Fruit fly (Drosophila melanogaster): ENCODE data around the gene nod.

The nod gene

DNA sequence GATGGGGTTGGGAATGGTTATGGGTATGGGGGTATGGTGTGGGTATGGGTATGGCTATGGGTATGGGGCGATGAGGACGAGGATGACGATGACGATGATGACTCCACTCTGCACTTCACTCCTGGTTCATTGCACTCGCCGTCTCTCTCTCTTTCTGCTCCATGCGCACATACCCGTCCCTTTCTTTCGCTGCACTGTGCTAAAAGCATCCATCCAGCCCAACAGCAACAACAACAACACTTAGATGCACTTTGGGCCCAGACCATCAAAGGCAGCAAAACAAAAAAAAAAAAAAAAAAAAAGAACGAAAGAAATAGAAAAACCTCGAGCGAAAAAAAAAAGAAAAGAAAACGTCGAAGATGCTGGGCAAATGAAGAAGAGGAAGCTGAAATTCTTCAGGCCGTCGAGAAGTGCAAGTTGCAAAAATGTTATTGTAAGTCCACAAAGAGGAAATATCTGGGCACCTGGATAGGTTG lies 35.6 kb upstream of the nod start (continued):
- TF ChIP-seq CG6276 (GFP tag; optimal IDR thresholded peaks at IDR 0.05) (peak; percentile 43), CG15336 (GFP tag; IDR thresholded peaks at IDR 0.05) (peak; percentile 7; the same call in 1 of the 2 replicates), Blimp-1 (GFP tag; optimal IDR thresholded peaks at IDR 0.05) (no peak), spab (GFP tag; optimal IDR thresholded peaks at IDR 0.05) (no peak), Eip75B (GFP tag; optimal IDR thresholded peaks at IDR 0.05) (no peak), CG10669 (GFP tag; optimal IDR thresholded peaks at IDR 0.05) (no peak), lz (GFP tag; optimal IDR thresholded peaks at IDR 0.05) (no peak), Ets21C (GFP tag; optimal IDR thresholded peaks at IDR 0.05) (no peak), CG3919 (GFP tag; optimal IDR thresholded peaks at IDR 0.05) (no peak), topi (GFP tag; optimal IDR thresholded peaks at IDR 0.05) (no peak), salr (GFP tag; optimal IDR thresholded peaks at IDR 0.05) (no peak), CG11902 (GFP tag; optimal IDR thresholded peaks at IDR 0.05) (no peak), Lpt (GFP tag; optimal IDR thresholded peaks at IDR 0.05) (peak; percentile 44), CG34406 (GFP tag; optimal IDR thresholded peaks at IDR 0.05) (no peak), CG7368 (GFP tag; optimal IDR thresholded peaks at IDR 0.05) (no peak), Hr38 (GFP tag; optimal IDR thresholded peaks at IDR 0.05) (no peak), CG6854 (GFP tag; optimal IDR thresholded peaks at IDR 0.05) (no peak), CG10631 (GFP tag; optimal IDR thresholded peaks at IDR 0.05) (no peak)

DNA sequence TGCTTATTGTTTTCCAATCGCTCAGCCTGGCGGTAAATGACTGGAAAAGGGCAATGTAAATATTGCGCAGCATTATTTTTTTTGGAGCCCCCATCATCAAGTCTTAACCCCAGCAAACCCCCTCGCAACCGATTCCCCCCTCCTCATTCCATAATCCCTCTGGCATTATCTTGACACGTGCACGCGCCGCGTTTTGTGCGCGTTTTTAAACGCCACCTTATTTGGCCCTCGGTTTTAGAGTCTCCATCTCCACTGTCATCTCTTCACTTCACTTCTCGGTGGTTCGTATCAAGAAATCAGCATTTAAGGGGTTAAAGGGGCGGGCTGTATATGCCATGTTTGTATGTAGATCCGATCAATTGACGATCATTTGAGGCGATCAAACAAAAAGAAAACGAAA lies 33.6 kb upstream of the nod start:
- TF ChIP-seq salr (GFP tag; optimal IDR thresholded peaks at IDR 0.05): no peak
- no peak for TF ChIP-seq achi (GFP tag; optimal IDR thresholded peaks at IDR 0.05)
- TF ChIP-seq fd59A (GFP tag; optimal IDR thresholded peaks at IDR 0.05): no peak
- no peak for TF ChIP-seq ss (GFP tag; optimal IDR thresholded peaks at IDR 0.05)
- TF ChIP-seq cyc (GFP tag; optimal IDR thresholded peaks at IDR 0.05): no peak
- TF ChIP-seq Hr38 (GFP tag; optimal IDR thresholded peaks at IDR 0.05): no peak
- TF ChIP-seq eg (GFP tag; IDR thresholded peaks at IDR 0.05): no peak
- TF ChIP-seq CG31627 (GFP tag; optimal IDR thresholded peaks at IDR 0.05): no peak
- no peak for TF ChIP-seq Sox102F (GFP tag; optimal IDR thresholded peaks at IDR 0.05)
- no peak for TF ChIP-seq Smox (GFP tag; optimal IDR thresholded peaks at IDR 0.05)
- no peak for TF ChIP-seq CG11294 (GFP tag; IDR thresholded peaks at IDR 0.05)
- TF ChIP-seq svp (GFP tag): no peak

DNA sequence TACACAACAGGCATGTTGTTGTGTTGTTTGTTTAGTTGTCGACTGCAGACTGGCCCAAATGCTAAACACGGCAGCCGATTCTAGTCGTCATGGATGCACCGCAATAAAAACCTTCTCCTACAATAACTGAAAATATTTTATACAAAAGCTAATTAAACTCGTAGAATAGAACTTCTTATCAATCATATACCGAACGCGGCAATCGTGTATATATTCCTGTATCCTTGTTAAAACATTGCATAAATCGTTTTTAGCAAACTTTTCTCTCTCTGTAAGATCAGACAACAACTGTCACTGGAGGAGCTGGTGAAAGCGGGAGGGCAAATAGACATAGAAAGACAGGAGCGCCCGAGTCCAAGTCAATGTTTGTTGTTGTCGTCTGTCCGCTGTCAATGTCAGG lies 31.9 kb upstream of the nod start:
- TF ChIP-seq salr (GFP tag; optimal IDR thresholded peaks at IDR 0.05) (peak in 1 of 2 experiments; percentile 55), pdm3 (GFP tag; optimal IDR thresholded peaks at IDR 0.05) (peak; percentile 54), Eip75B (GFP tag; optimal IDR thresholded peaks at IDR 0.05) (peak; percentile 49), vri (GFP tag; optimal IDR thresholded peaks at IDR 0.05) (no peak), CG8119 (GFP tag; IDR thresholded peaks at IDR 0.05) (peak; percentile 73; the same call in 2 of the 3 replicates), Sox14 (GFP tag; optimal IDR thresholded peaks at IDR 0.05) (peak; percentile 61), CG11294 (GFP tag; IDR thresholded peaks at IDR 0.05) (no peak; the same call in 1 of the 2 replicates), CG6163 (GFP tag; IDR thresholded peaks at IDR 0.05) (peak; percentile 68; the same call in 2 of the 3 replicates), CG8319 (GFP tag; optimal IDR thresholded peaks at IDR 0.05) (no peak), fd85E (GFP tag; optimal IDR thresholded peaks at IDR 0.05) (no peak), svp (GFP tag) (peak; percentile 11), CG6276 (GFP tag; optimal IDR thresholded peaks at IDR 0.05) (peak; percentile 74), Ets96B (tag; optimal IDR thresholded peaks at IDR 0.05) (peak; percentile 27), Sox102F (GFP tag; optimal IDR thresholded peaks at IDR 0.05) (no peak), achi (GFP tag; optimal IDR thresholded peaks at IDR 0.05) (peak; percentile 66), Lpt (GFP tag; optimal IDR thresholded peaks at IDR 0.05) (peak; percentile 50), lz (GFP tag; optimal IDR thresholded peaks at IDR 0.05) (no peak), CG16779 (tag; optimal IDR thresholded peaks at IDR 0.05) (peak; percentile 37), fkh (GFP tag; optimal IDR thresholded peaks at IDR 0.05) (peak; percentile 66), CG6808 (GFP tag; optimal IDR thresholded peaks at IDR 0.05) (no peak), CG4318 (GFP tag; optimal IDR thresholded peaks at IDR 0.05) (peak; percentile 33), CG34406 (GFP tag; optimal IDR thresholded peaks at IDR 0.05) (no peak), Blimp-1 (GFP tag; optimal IDR thresholded peaks at IDR 0.05) (no peak), Ets21C (GFP tag; optimal IDR thresholded peaks at IDR 0.05) (no peak), Sox15 (GFP tag; optimal IDR thresholded peaks at IDR 0.05) (no peak), acj6 (GFP tag; optimal IDR thresholded peaks at IDR 0.05) (peak; percentile 59), Hr38 (GFP tag; optimal IDR thresholded peaks at IDR 0.05) (no peak), Eip93F (GFP tag; optimal IDR thresholded peaks at IDR 0.05) (no peak), CG32006 (GFP tag; optimal IDR thresholded peaks at IDR 0.05) (peak; percentile 83), dac (GFP tag; optimal IDR thresholded peaks at IDR 0.05) (peak; percentile 19), dsx (GFP tag; optimal IDR thresholded peaks at IDR 0.05; ENCODE audit: poor library complexity, severe bottlenecking) (no peak), net (GFP tag; optimal IDR thresholded peaks at IDR 0.05) (peak; percentile 57)

All from whole organism, prepupa.